Worm (Caenorhabditis elegans) whole organism, late embryonic: Measurements from ENCODE around the gene aco-1.

ENCODE experiments used
- C08G9.2 ChIP-seq: sonication (generic microtip); optimal IDR thresholded peaks from 2 replicates; lab custom pipeline; 2016; ENCODE audit warnings: mild to moderate bottlenecking, missing genetic modification characterization, moderate library complexity, missing compliant biosample characterization
- F13H6.1 ChIP-seq: sonication (generic microtip); optimal IDR thresholded peaks from 2 replicates; lab custom pipeline; 2016; ENCODE audit warnings: missing genetic modification characterization, missing compliant biosample characterization
- K02D7.2 ChIP-seq: sonication (generic microtip); optimal IDR thresholded peaks from 2 replicates; lab custom pipeline; 2017; ENCODE audit warnings: mild to moderate bottlenecking, missing genetic modification characterization, missing compliant biosample characterization
- K09A11.1 ChIP-seq: sonication (generic microtip); optimal IDR thresholded peaks from 2 replicates; lab custom pipeline; 2017; ENCODE audit warnings: antibody characterized with exemption, mild to moderate bottlenecking, missing genetic modification characterization, missing compliant biosample characterization; ENCODE audit not compliant: insufficient read depth
- T23F11.4 ChIP-seq: fragments of 200-800 bp; sonication (Bioruptor generic); optimal IDR thresholded peaks from 2 replicates; lab custom pipeline; 2018; ENCODE audit warnings: mild to moderate bottlenecking, missing genetic modification characterization, missing compliant biosample characterization
- Y22D7AL.16 ChIP-seq: sonication (generic microtip); optimal IDR thresholded peaks from 2 replicates; lab custom pipeline; 2016; ENCODE audit warnings: missing genetic modification characterization, missing compliant biosample characterization
- ahr-1 ChIP-seq: sonication (generic microtip); optimal IDR thresholded peaks from 2 replicates; lab custom pipeline; 2016; ENCODE audit warnings: missing genetic modification characterization, missing compliant biosample characterization
- ceh-14 ChIP-seq: sonication (generic microtip); optimal IDR thresholded peaks from 2 replicates; lab custom pipeline; 2016; ENCODE audit warnings: missing genotype, missing genetic modification characterization, missing compliant biosample characterization
- ceh-2 ChIP-seq: sonication (generic microtip); optimal IDR thresholded peaks from 2 replicates; lab custom pipeline; 2016; ENCODE audit warnings: missing genotype, missing genetic modification characterization, missing compliant biosample characterization
- ceh-24 ChIP-seq: sonication (generic microtip); optimal IDR thresholded peaks from 2 replicates; lab custom pipeline; 2016; ENCODE audit warnings: mild to moderate bottlenecking, missing genetic modification characterization, missing compliant biosample characterization
- ceh-45 ChIP-seq: fragments of 200-800 bp; sonication (Bioruptor generic); IDR thresholded peaks from 2 replicates; pipeline ENCODE4 v1.3.6; 2022; ENCODE audit warnings: missing genetic modification reagents, missing genetic modification characterization, missing compliant biosample characterization
- ceh-6 ChIP-seq: fragments of 200-800 bp; sonication (Bioruptor generic); optimal IDR thresholded peaks from 2 replicates; lab custom pipeline; 2018; ENCODE audit warnings: mild to moderate bottlenecking, missing genetic modification characterization, missing compliant biosample characterization
- che-1 ChIP-seq: sonication (generic microtip); optimal IDR thresholded peaks from 2 replicates; lab custom pipeline; 2016; ENCODE audit warnings: mild to moderate bottlenecking, missing genetic modification characterization, missing compliant biosample characterization
- elt-2 ChIP-seq: sonication (generic microtip); optimal IDR thresholded peaks from 2 replicates; lab custom pipeline; 2016; ENCODE audit warnings: missing genetic modification reagents, missing genetic modification characterization, missing compliant biosample characterization
- elt-4 ChIP-seq: sonication (generic microtip); optimal IDR thresholded peaks from 2 replicates; lab custom pipeline; 2016; ENCODE audit warnings: missing genetic modification characterization, missing compliant biosample characterization
- eyg-1 ChIP-seq: sonication (generic microtip); optimal IDR thresholded peaks from 2 replicates; lab custom pipeline; 2016; ENCODE audit warnings: missing genotype, missing genetic modification characterization, missing compliant biosample characterization
- fax-1 ChIP-seq: sonication (generic microtip); optimal IDR thresholded peaks from 2 replicates; lab custom pipeline; 2016; ENCODE audit warnings: missing genotype, missing genetic modification characterization, missing compliant biosample characterization
- fkh-6 ChIP-seq: sonication (generic microtip); optimal IDR thresholded peaks from 2 replicates; lab custom pipeline; 2016; ENCODE audit warnings: missing genetic modification characterization, missing compliant biosample characterization
- gmeb-2 ChIP-seq: sonication (generic microtip); optimal IDR thresholded peaks from 2 replicates; lab custom pipeline; 2016; ENCODE audit warnings: missing genetic modification characterization, inconsistent platforms, missing compliant biosample characterization
- hlh-30 ChIP-seq: sonication (generic microtip); optimal IDR thresholded peaks from 2 replicates; lab custom pipeline; 2017; ENCODE audit warnings: antibody characterized with exemption, missing genetic modification characterization, missing compliant biosample characterization; ENCODE audit not compliant: insufficient read depth
- madf-2 ChIP-seq: sonication (generic microtip); optimal IDR thresholded peaks from 2 replicates; lab custom pipeline; 2017; ENCODE audit warnings: missing genetic modification characterization, missing compliant biosample characterization
- npax-4 ChIP-seq: sonication (generic microtip); optimal IDR thresholded peaks from 2 replicates; lab custom pipeline; 2016; ENCODE audit warnings: missing genetic modification characterization, missing compliant biosample characterization
- pag-3 ChIP-seq: sonication (generic microtip); optimal IDR thresholded peaks from 2 replicates; lab custom pipeline; 2016; ENCODE audit warnings: missing compliant biosample characterization, missing genetic modification characterization, borderline replicate concordance
- pax-1 ChIP-seq: fragments of 150-350 bp; optimal IDR thresholded peaks from 2 replicates; lab custom pipeline; 2014; ENCODE audit warnings: missing biosample characterization, missing genetic modification characterization
- pha-2 ChIP-seq: sonication (generic microtip); optimal IDR thresholded peaks from 2 replicates; lab custom pipeline; 2017; ENCODE audit warnings: mild to moderate bottlenecking, missing genetic modification characterization, missing compliant biosample characterization
- pros-1 ChIP-seq: fragments of 150-350 bp; optimal IDR thresholded peaks from 2 replicates; lab custom pipeline; 2014; ENCODE audit warnings: missing biosample characterization, missing genetic modification reagents, missing genetic modification characterization
- rnt-1 ChIP-seq: sonication (generic microtip); optimal IDR thresholded peaks from 2 replicates; lab custom pipeline; 2016; ENCODE audit warnings: missing genetic modification characterization, missing compliant biosample characterization
- sox-2 ChIP-seq: fragments of 200-800 bp; sonication (Bioruptor generic); IDR thresholded peaks from 2 replicates; pipeline ENCODE4 v1.3.6; 2022; ENCODE audit warnings: missing genetic modification reagents, missing genetic modification characterization, missing compliant biosample characterization
- tbx-2 ChIP-seq: sonication (generic microtip); optimal IDR thresholded peaks from 2 replicates; lab custom pipeline; 2016; ENCODE audit warnings: missing genetic modification characterization, missing compliant biosample characterization
- tbx-7 ChIP-seq: sonication (generic microtip); optimal IDR thresholded peaks from 2 replicates; lab custom pipeline; 2016; ENCODE audit warnings: missing genotype, missing genetic modification characterization, missing compliant biosample characterization
- unc-3 ChIP-seq, 2 experiments: fragments of 200-800 bp in 1 of 2; sonication (Bioruptor generic) in 1 of 2; sonication (generic microtip) in 1 of 2; conservative IDR thresholded peaks in 1 of 2; optimal IDR thresholded peaks in 1 of 2; 2 replicates each; pipeline versions ENCODE4 v1.3.6 to Lab custom; 2016 to 2022; ENCODE audit warnings: missing compliant biosample characterization in 2 of 2, missing genetic modification characterization in 2 of 2, missing genetic modification reagents in 1 of 2

The aco-1 gene

DNA sequence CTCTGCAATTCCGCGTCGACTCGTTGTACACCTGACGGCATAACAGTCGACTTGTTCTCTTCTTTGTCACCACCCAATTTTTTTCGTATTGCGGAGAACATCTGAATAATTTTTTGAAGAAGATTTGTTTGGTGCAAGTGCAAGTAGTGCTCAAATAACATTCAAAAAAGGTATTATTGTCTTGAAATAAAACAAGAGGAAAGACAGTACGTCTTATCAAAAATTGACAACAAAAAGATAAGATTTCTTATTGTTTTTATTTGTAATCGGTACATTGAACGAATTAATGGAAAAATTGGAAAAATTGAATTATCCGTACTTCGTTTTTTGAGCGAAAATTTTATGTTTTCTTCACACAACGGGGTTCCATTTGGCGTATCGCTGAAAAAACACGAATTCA is 33.9 kb upstream of the aco-1 start, which contains the start of gene F08G12.1:
Gene F08G12.1, minus strand, starts transcription at position 101 of the 400 bp plus-strand sequence.
- TF ChIP-seq ceh-2 (tag; lab: Kevin White, UChicago) (no peak), che-1 (tag; lab: Kevin White, UChicago) (no peak)
- TF ChIP-seq, all 69 proteins: peak for 0

- TF ChIP-seq Y22D7AL.16 (tag; lab: Kevin White, UChicago), result no peak
- TF ChIP-seq sox-2, result no peak
- TF ChIP-seq rnt-1 (tag; lab: Kevin White, UChicago), result no peak
- TF ChIP-seq pha-2, result no peak
- TF ChIP-seq K09A11.1 (tag; lab: Kevin White, UChicago), result no peak
- TF ChIP-seq tbx-7 (tag; lab: Kevin White, UChicago), result no peak
- no peak for TF ChIP-seq ceh-6
- no peak for TF ChIP-seq pax-1 (tag; lab: Kevin White, UChicago)
- TF ChIP-seq fax-1 (tag; lab: Kevin White, UChicago), result no peak
- no peak for TF ChIP-seq pros-1 (tag; lab: Kevin White, UChicago)
- TF ChIP-seq fkh-6 (tag; lab: Kevin White, UChicago), result no peak
- TF ChIP-seq C08G9.2 (tag; lab: Kevin White, UChicago), result no peak
- no peak for TF ChIP-seq gmeb-2 (tag; lab: Kevin White, UChicago)
- no peak for TF ChIP-seq hlh-30 (tag; lab: Kevin White, UChicago)
- no peak for TF ChIP-seq ceh-45 (GFP tag; lab: Robert Waterston, UW)
- no peak for TF ChIP-seq ceh-2 (tag; lab: Kevin White, UChicago)
- TF ChIP-seq eyg-1 (tag; lab: Kevin White, UChicago), result no peak
- TF ChIP-seq, all 69 proteins: peak for 0
Measured at ce11 chrX:11307056-11307455, 32.6 kb upstream of the aco-1 start, which contains the start of gene vhl-1. Gene vhl-1 (plus strand): TSS chrX:11307356.

DNA sequence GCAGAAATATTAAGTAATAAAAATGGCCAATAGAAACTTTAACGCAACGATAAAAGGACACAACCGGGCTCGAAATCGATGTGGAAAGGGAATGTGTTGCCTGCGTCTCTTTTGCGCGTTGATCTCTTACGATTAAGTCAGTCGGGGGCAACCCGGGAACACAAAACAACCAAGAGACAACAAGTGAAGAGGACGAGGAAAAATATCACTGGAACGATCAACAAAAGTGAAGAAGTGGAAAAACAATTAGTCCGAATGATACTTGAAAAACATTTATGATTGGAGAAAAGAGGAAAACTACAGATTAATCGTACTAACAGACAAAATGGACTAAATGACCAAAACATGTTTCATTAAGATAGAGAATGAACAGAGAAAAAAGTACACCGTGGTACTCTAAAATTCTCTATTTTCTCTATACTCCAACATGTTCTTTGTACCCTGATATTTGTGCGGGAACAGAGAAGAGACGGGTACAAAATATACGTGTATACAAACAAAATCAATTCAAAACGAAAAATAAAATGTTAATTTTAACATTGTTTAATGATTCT is 29.3 kb upstream of the aco-1 start, which contains the start of gene F08G12.5:
Gene F08G12.5, minus strand, starts transcription at position 1 of the 554 bp plus-strand sequence.
- peak; percentile 1 for TF ChIP-seq elt-2 (tag; lab: Kevin White, UChicago)
- no peak for TF ChIP-seq madf-2 (tag; lab: Kevin White, UChicago)
- TF ChIP-seq ceh-24 (tag; lab: Kevin White, UChicago), result no peak
- TF ChIP-seq, all 69 proteins: peak for 1

DNA sequence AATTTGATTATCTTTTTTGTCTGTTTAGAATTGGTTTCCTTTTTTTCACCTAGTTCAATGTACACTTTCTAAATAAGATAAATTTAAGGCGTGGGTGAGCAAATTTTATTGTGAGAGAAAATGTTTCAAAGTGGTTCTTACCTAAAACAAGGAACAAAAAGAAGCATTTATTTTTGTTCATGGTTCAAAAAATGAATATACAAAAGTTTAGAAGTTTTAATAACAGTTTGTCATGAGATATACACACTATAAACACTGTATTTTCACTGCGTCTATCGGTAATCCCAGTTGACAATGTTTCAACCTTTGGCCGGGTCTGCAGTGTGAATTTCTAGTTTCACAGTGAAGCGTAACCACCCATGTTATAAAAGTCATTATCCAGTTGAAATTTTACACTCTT is 24.3 kb upstream of the aco-1 start, which contains the start of gene F08G12.11:
Gene F08G12.11, minus strand, starts transcription at position 181 of the 400 bp plus-strand sequence.
- TF ChIP-seq fax-1 (tag; lab: Kevin White, UChicago) (no peak), npax-4 (tag; lab: Kevin White, UChicago) (no peak), ceh-14 (no peak), unc-3 (GFP tag; conservative IDR thresholded peaks at IDR 0.05; lab: Robert Waterston, UW) (no peak), unc-3 (tag; optimal IDR thresholded peaks at IDR 0.05; lab: Kevin White, UChicago) (no peak), rnt-1 (tag; lab: Kevin White, UChicago) (no peak), T23F11.4 (no peak), Y22D7AL.16 (tag; lab: Kevin White, UChicago) (no peak), madf-2 (tag; lab: Kevin White, UChicago) (no peak)

DNA sequence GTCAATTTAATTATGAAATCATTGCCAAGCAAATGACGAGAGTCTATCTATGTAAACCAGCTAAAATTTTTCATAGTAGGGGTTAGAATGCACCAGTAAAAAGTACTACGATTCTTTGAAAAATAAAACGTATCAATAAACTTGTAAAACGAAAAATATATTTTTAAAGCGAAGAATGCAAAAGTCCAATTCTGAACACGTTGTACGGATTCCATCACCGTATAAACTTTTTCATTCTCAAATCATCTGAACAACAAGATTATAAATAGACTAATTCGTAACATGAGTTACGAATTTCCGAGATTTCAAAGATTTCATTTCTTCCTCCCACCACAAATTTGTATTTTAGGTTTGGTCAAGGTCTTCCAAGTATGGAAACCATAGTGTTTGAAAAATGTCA is 22.9 kb upstream of the aco-1 start, which contains the start of gene nlp-57:
Gene nlp-57, plus strand, starts transcription at position 301 of the 400 bp plus-strand sequence.
- TF ChIP-seq pag-3 (tag; lab: Kevin White, UChicago), result no peak
- no peak for TF ChIP-seq fkh-6 (tag; lab: Kevin White, UChicago)
- no peak for TF ChIP-seq elt-4
- no peak for TF ChIP-seq K02D7.2
- TF ChIP-seq ahr-1 (tag; lab: Kevin White, UChicago), result no peak
- no peak for TF ChIP-seq T23F11.4
- no peak for TF ChIP-seq Y22D7AL.16 (tag; lab: Kevin White, UChicago)
- no peak for TF ChIP-seq tbx-7 (tag; lab: Kevin White, UChicago)
- TF ChIP-seq F13H6.1 (tag; lab: Kevin White, UChicago), result no peak
- no peak for TF ChIP-seq tbx-2 (tag; lab: Kevin White, UChicago)
